Fruit fly (Drosophila melanogaster) whole organism, adult: ENCODE results near the gene CG7366.

Experiments used
- CG11617 ChIP-seq: fragments of 200-800 bp; sonication (Bioruptor generic); optimal IDR thresholded peaks from 2 replicates; lab custom pipeline; 2017; ENCODE audit warnings: mild to moderate bottlenecking, missing biosample characterization, missing genetic modification reagents, missing genetic modification characterization
- CG12768 ChIP-seq: fragments of 200-800 bp; sonication (Bioruptor generic); optimal IDR thresholded peaks from 2 replicates; lab custom pipeline; 2017; ENCODE audit warnings: missing biosample characterization, missing genetic modification characterization, mild to moderate bottlenecking, moderate library complexity, missing genetic modification reagents
- CG14711 ChIP-seq: fragments of 200-800 bp; sonication (Bioruptor generic); optimal IDR thresholded peaks from 2 replicates; lab custom pipeline; 2018; ENCODE audit warnings: missing biosample characterization, mild to moderate bottlenecking, missing genetic modification characterization, moderate library complexity
- CG1620 ChIP-seq: fragments of 200-800 bp; sonication (Bioruptor generic); optimal IDR thresholded peaks from 2 replicates; lab custom pipeline; 2016; ENCODE audit warnings: missing biosample characterization, missing genetic modification characterization
- CG33017 ChIP-seq: fragments of 200-800 bp; sonication (Bioruptor generic); optimal IDR thresholded peaks from 2 replicates; lab custom pipeline; 2018; ENCODE audit warnings: missing biosample characterization, mild to moderate bottlenecking, missing genetic modification characterization, moderate library complexity
- CG5204 ChIP-seq: fragments of 200-800 bp; sonication (Bioruptor generic); optimal IDR thresholded peaks from 2 replicates; lab custom pipeline; 2016; ENCODE audit warnings: missing biosample characterization, missing genetic modification characterization
- CG7045 ChIP-seq: fragments of 200-800 bp; sonication (Bioruptor generic); optimal IDR thresholded peaks from 2 replicates; lab custom pipeline; 2017; ENCODE audit warnings: missing biosample characterization, mild to moderate bottlenecking, missing genetic modification characterization
- CG7101 ChIP-seq: fragments of 200-800 bp; sonication (Bioruptor generic); optimal IDR thresholded peaks from 2 replicates; lab custom pipeline; 2018; ENCODE audit warnings: missing biosample characterization, mild to moderate bottlenecking, missing genetic modification characterization, moderate library complexity
- Clk ChIP-seq: fragments of 200-800 bp; sonication (Bioruptor generic); optimal IDR thresholded peaks from 2 replicates; lab custom pipeline; 2017; ENCODE audit warnings: missing biosample characterization, missing genetic modification characterization
- Crg-1 ChIP-seq: fragments of 200-800 bp; sonication (Bioruptor generic); optimal IDR thresholded peaks from 2 replicates; lab custom pipeline; 2016; ENCODE audit warnings: missing biosample characterization, missing genetic modification characterization
- Hr96 ChIP-seq: fragments of 200-800 bp; sonication (Bioruptor generic); optimal IDR thresholded peaks from 2 replicates; lab custom pipeline; 2016; ENCODE audit warnings: missing biosample characterization, missing genetic modification characterization
- Mnt ChIP-seq: fragments of 200-800 bp; sonication (Bioruptor generic); optimal IDR thresholded peaks from 2 replicates; lab custom pipeline; 2016; ENCODE audit warnings: missing biosample characterization, mild to moderate bottlenecking, missing genetic modification characterization
- bab1 ChIP-seq: fragments of 200-800 bp; sonication (Bioruptor generic); optimal IDR thresholded peaks from 3 replicates; lab custom pipeline; 2019; ENCODE audit warnings: missing biosample characterization, mild to moderate bottlenecking, missing genetic modification characterization, moderate library complexity
- cic ChIP-seq: fragments of 200-800 bp; sonication (Bioruptor generic); optimal IDR thresholded peaks from 2 replicates; lab custom pipeline; 2017; ENCODE audit warnings: missing biosample characterization, mild to moderate bottlenecking, missing genetic modification characterization, moderate library complexity
- cnc ChIP-seq, 2 experiments: fragments of >200 bp; optimal IDR thresholded peaks; 2 replicates each; lab custom pipeline; 2017
- kay ChIP-seq: fragments of 200-800 bp; sonication (Bioruptor generic); peaks from one replicate; lab custom pipeline; 2016; ENCODE audit warnings: missing biosample characterization, missing genetic modification characterization, borderline replicate concordance
- ovo ChIP-seq: fragments of 200-800 bp; sonication (Bioruptor generic); optimal IDR thresholded peaks from 2 replicates; lab custom pipeline; 2016; ENCODE audit warnings: missing biosample characterization, missing genetic modification characterization
- pad ChIP-seq: fragments of 200-800 bp; sonication (Bioruptor generic); optimal IDR thresholded peaks from 3 replicates; lab custom pipeline; 2017; ENCODE audit warnings: missing biosample characterization, missing genetic modification characterization, mild to moderate bottlenecking, moderate library complexity, missing genetic modification reagents
- tj ChIP-seq: fragments of 200-800 bp; sonication (Bioruptor generic); optimal IDR thresholded peaks from 3 replicates; lab custom pipeline; 2017; ENCODE audit warnings: missing biosample characterization, mild to moderate bottlenecking, missing genetic modification characterization, moderate library complexity
- toe ChIP-seq: fragments of 200-800 bp; sonication (Bioruptor generic); optimal IDR thresholded peaks from 2 replicates; lab custom pipeline; 2016; ENCODE audit warnings: missing biosample characterization, missing genetic modification characterization

Gene CG7366

dm6 chr3L:8185263-8186227 lies 16.7 kb downstream of the CG7366 start:
- TF ChIP-seq cic (GFP tag; lab: Kevin White, UChicago) (peak; percentile 94), CG7045 (peak; percentile 27), tj (GFP tag; lab: Kevin White, UChicago) (peak; percentile 55), CG14711 (peak; percentile 20), Mnt (GFP tag; lab: Kevin White, UChicago) (peak; percentile 37), Clk (GFP tag; lab: Kevin White, UChicago) (peak; percentile 15), Hr96 (GFP tag; lab: Kevin White, UChicago) (peak; percentile 73), CG11617 (GFP tag; lab: Kevin White, UChicago) (peak; percentile 81), cnc (optimal IDR thresholded peaks at IDR 0.05; lab: Kevin White, UChicago) (no peak), Crg-1 (peak; percentile 24), kay (GFP tag; lab: Kevin White, UChicago) (no peak), bab1 (peak; percentile 5), CG12768 (GFP tag; lab: Kevin White, UChicago) (peak; percentile 70), CG1620 (GFP tag; lab: Kevin White, UChicago) (peak; percentile 28), pad (peak; percentile 20), toe (GFP tag; lab: Kevin White, UChicago) (no peak), ovo (GFP tag; lab: Kevin White, UChicago) (no peak), CG5204 (GFP tag; lab: Kevin White, UChicago) (no peak), CG7101 (tag; lab: Kevin White, UChicago) (peak; percentile 40), CG33017 (tag; lab: Kevin White, UChicago) (peak; percentile 60)

DNA sequence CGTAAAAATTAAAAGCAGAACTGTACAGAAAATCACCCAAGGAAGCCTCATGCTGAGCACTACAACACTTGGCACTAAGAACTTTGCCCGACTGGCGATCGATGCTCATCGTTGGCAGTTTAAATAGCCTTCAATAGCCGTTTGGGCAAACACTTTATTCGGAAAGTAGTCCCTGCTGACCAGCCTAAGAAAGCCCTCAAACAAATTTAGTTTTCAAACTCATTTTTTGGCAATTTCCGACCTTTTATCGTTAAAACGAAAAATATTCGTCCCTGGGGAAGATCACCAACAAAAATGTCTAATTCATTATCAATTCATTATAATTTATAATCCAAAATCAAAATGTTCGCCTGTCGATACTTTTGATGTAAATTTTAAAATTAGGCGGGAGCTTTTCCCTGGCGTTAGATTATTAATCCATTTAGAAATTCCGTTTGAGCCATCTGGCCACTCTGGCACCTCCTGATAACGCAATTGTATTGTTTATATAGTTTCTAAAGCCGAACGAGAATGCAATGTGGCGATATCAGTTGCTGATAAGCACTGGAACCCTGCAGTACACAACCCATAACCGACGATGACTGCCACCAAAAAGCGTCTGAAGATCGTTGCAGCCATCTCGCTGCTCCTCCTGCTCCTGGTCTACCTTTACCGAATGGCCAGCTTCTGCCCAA lies 21.6 kb downstream of the CG7366 start, which contains the start of the genes mthl7 and Uxs:
TSS of gene mthl7 (minus strand) at position 51 of the 674 bp plus-strand sequence.
TSS of gene Uxs (plus strand) at position 460 of the 674 bp plus-strand sequence.
- TF ChIP-seq Mnt (GFP tag; lab: Kevin White, UChicago) = peak; percentile 53
- no peak for TF ChIP-seq toe (GFP tag; lab: Kevin White, UChicago)
- peak; percentile 84 for TF ChIP-seq cic (GFP tag; lab: Kevin White, UChicago)
- no peak for TF ChIP-seq CG33017 (tag; lab: Kevin White, UChicago)
- peak; percentile 32 for TF ChIP-seq bab1
- TF ChIP-seq CG14711 = peak; percentile 4
- no peak for TF ChIP-seq CG7045

DNA sequence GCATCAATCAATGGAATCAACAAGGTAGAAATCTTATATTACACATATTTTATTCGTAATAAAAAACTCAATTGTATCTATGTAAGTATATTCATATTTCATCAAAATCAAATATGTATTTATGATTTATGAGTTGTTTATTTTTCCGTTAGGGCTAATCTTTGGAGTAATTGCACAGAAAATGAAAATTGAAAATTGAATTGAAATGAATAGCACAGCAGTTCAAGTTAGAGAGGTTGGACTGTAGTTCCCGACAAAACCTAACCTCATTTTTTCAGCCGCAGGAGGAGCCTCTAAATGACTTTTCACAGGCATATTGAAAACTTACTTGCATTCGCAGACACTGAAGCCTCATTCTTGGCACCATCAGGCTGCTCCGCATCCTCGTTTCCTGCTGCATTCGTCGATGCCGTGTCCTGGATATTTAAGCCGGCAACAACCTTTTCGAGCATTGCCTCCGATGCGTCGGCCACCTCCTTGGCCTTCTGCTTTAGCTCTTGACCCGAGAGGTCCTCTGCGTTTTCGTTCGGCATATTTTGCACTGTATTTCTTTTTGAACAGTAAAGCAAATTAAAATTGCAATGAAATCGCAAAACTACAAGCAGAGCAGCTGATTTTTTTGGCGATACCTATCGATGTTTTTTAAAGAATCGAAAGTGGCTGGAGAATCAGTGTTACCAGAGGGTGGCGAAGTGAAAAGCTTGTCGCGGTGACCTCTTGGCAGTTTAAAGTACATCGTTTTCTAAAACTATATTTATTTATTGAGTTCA lies 24.2 kb downstream of the CG7366 start, which contains the start of gene Nmt:
TSS of gene Nmt (minus strand) at position 635 of the 770 bp plus-strand sequence.
- TF ChIP-seq CG1620 (GFP tag; lab: Kevin White, UChicago) (no peak), pad (no peak), CG5204 (GFP tag; lab: Kevin White, UChicago) (no peak), ovo (GFP tag; lab: Kevin White, UChicago) (no peak), kay (GFP tag; lab: Kevin White, UChicago) (no peak), cnc (optimal IDR thresholded peaks at IDR 0.05; lab: Kevin White, UChicago) (no peak), cic (GFP tag; lab: Kevin White, UChicago) (peak; percentile 6), CG14711 (peak; percentile 42), CG7101 (tag; lab: Kevin White, UChicago) (peak; percentile 14), CG33017 (tag; lab: Kevin White, UChicago) (peak; percentile 32), Crg-1 (no peak), CG11617 (GFP tag; lab: Kevin White, UChicago) (peak; percentile 2), Clk (GFP tag; lab: Kevin White, UChicago) (no peak), bab1 (no peak), CG12768 (GFP tag; lab: Kevin White, UChicago) (no peak), CG7045 (peak; percentile 9), Mnt (GFP tag; lab: Kevin White, UChicago) (no peak), toe (GFP tag; lab: Kevin White, UChicago) (no peak), Hr96 (GFP tag; lab: Kevin White, UChicago) (no peak), tj (GFP tag; lab: Kevin White, UChicago) (peak; percentile 6)

DNA sequence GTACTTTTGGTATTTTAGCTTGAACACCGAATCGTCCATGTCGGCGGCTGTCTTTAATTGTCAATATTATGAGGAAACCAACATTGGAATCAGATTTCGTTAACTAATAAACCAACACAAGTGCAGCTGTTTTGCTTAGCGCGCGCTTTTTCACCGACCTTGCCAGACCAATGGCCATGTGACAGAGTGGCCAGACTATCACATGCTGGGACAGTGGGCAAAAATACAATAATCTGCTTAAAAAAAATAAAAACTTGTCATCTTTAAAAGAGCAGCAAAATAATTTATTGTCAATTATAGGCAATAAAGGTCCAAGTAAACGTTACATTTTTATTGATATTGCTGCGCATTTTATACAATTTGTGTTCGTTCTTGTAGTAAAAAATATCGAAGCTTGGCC lies 26.4 kb downstream of the CG7366 start, which contains the start of gene RecQ4:
TSS of gene RecQ4 (minus strand) at position 161 of the 400 bp plus-strand sequence.
- TF ChIP-seq bab1 (peak; percentile 35), toe (GFP tag; lab: Kevin White, UChicago) (no peak), CG11617 (GFP tag; lab: Kevin White, UChicago) (no peak), tj (GFP tag; lab: Kevin White, UChicago) (peak; percentile 97)

DNA sequence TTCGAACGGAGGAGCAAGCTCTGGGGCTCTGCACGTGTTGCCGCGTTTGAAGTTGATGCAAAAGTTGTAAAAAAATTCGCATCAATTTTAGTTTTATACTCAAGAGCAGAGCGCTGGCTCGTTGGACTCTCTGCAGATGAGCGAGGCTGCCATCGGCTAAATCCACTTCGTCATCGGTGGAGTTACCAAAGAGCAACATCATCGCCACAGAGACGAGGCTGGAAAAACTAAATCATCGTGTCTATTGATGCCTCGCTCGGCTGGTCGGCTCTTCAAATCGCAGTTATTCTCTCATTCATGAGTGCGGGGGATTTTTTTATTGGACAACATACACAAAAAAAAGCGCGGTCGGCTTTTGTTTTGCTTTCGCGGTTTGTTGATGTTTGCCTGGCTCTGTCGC lies 36.8 kb downstream of the CG7366 start, which contains the start of gene CG13675:
TSS of gene CG13675 (minus strand) at position 83 of the 400 bp plus-strand sequence.
- TF ChIP-seq CG12768 (GFP tag; lab: Kevin White, UChicago) (no peak), CG7045 (no peak), ovo (GFP tag; lab: Kevin White, UChicago) (no peak), Crg-1 (no peak), CG7101 (tag; lab: Kevin White, UChicago) (no peak), Hr96 (GFP tag; lab: Kevin White, UChicago) (no peak), bab1 (no peak), CG11617 (GFP tag; lab: Kevin White, UChicago) (no peak), kay (GFP tag; lab: Kevin White, UChicago) (no peak), CG1620 (GFP tag; lab: Kevin White, UChicago) (no peak), CG33017 (tag; lab: Kevin White, UChicago) (no peak)
